Fruit fly (Drosophila melanogaster): ENCODE results near the gene CG8010.

The CG8010 gene

DNA sequence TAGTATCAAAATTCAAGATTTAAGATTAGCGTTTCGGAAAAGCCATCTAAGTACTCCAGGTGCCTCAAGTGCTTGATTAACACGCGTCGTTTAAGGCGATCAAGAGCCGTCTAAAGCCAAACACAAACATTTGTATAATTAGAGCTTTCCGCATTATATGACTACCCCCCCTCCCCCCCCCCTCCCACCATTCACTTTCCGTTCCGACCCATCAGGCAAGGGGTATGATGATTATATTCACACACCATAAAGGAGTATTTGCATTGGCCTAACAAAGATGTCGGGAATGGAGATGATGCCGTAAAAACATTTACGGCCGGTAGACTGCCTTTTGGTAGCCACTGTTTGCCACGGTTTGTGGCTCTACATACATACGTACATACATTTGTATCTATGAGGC lies 37.8 kb upstream of the CG8010 start:
- TF ChIP-seq fkh (GFP tag; optimal IDR thresholded peaks at IDR 0.05) (peak; percentile 82), CG3919 (GFP tag; optimal IDR thresholded peaks at IDR 0.05) (no peak)

DNA sequence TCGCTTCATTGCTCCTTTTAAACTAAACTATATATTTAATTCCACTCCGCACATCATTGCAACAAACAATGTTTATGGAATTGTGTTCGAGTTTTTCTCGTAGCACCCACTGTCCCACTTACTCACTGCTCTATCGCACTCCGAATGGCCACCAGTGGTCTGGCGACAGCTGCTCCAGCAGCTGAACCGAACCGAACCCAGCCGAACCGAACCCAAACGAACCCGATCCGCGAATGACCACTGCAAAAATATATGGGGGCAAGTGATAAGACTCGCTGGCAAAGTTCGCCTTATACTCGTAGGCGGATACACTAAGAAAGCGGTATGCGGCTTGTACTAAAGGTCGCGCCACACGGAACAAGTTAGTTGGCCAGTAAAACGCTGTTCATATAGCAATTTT lies 36.5 kb upstream of the CG8010 start:
- TF ChIP-seq svp (GFP tag) (peak; percentile 86), CG11762 (GFP tag; optimal IDR thresholded peaks at IDR 0.05; ENCODE audit: insufficient read depth) (no peak), Eip78C (GFP tag) (peak; percentile 26)

DNA sequence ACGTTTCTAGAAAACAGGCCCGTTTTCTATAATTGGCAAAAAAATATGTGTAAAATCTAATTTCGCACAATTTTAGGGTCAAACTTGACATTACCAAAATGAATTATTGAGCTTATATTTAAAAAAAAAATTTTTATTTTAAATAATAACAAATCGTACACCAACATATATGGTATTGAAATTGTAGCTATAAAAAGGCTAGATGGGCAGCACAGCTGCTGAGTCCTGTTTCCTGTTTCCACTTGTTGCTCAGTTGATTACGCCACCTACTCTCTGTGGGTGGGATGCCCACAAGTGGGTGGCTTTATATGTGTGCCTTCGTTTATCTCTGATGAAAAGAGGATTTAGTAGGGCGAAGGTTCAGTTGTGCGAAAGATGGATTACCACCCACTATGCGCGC lies 30.7 kb upstream of the CG8010 start:
- TF ChIP-seq fkh (GFP tag; optimal IDR thresholded peaks at IDR 0.05) = no peak
- TF ChIP-seq CG4318 (GFP tag; optimal IDR thresholded peaks at IDR 0.05) = no peak
- no peak for TF ChIP-seq Sox14 (GFP tag; optimal IDR thresholded peaks at IDR 0.05)
- TF ChIP-seq Lpt (GFP tag; optimal IDR thresholded peaks at IDR 0.05) = no peak
- no peak for TF ChIP-seq CG6276 (GFP tag; optimal IDR thresholded peaks at IDR 0.05)
- no peak for TF ChIP-seq CG32006 (GFP tag; optimal IDR thresholded peaks at IDR 0.05)
- TF ChIP-seq Hr38 (GFP tag; optimal IDR thresholded peaks at IDR 0.05) = no peak
- no peak for TF ChIP-seq dac (GFP tag; optimal IDR thresholded peaks at IDR 0.05)
- no peak for TF ChIP-seq pdm3 (GFP tag; optimal IDR thresholded peaks at IDR 0.05)
- TF ChIP-seq CG11902 (GFP tag; optimal IDR thresholded peaks at IDR 0.05) = no peak
- no peak for TF ChIP-seq salr (GFP tag; optimal IDR thresholded peaks at IDR 0.05)
- no peak for TF ChIP-seq CG8632 (GFP tag; optimal IDR thresholded peaks at IDR 0.05)
- no peak for TF ChIP-seq ss (GFP tag; optimal IDR thresholded peaks at IDR 0.05)
- no peak for TF ChIP-seq CG10631 (GFP tag; optimal IDR thresholded peaks at IDR 0.05)
- no peak for TF ChIP-seq CG1621 (tag; optimal IDR thresholded peaks at IDR 0.05)
- TF ChIP-seq spab (GFP tag; optimal IDR thresholded peaks at IDR 0.05) = no peak

DNA sequence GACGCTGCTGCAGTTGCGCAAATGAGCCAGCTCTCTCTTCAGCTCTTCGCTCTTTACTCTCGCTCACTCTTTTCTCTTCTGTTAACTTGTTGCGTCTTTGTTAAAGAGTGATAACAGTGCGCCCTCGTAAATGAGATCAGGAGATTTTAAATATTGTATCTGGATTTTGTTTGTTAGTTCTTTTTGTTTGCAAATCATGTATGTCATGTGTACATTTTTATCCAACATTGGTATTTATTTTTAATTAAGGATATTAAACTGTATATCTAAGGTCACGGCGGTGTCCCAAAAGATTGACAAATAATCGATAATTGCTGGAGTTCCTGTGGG lies 30.1 kb upstream of the CG8010 start:
- peak; percentile 57 for TF ChIP-seq acj6 (GFP tag; optimal IDR thresholded peaks at IDR 0.05)
- no peak for TF ChIP-seq Blimp-1 (GFP tag; optimal IDR thresholded peaks at IDR 0.05)
- TF ChIP-seq CG8632 (GFP tag; optimal IDR thresholded peaks at IDR 0.05) = peak; percentile 63
- TF ChIP-seq CG3919 (GFP tag; optimal IDR thresholded peaks at IDR 0.05) = peak; percentile 46
- peak; percentile 37 for TF ChIP-seq CG6792 (GFP tag; optimal IDR thresholded peaks at IDR 0.05)
- peak; percentile 29 for TF ChIP-seq Ets21C (GFP tag; optimal IDR thresholded peaks at IDR 0.05)
- peak; percentile 11 for TF ChIP-seq spab (GFP tag; optimal IDR thresholded peaks at IDR 0.05)
- TF ChIP-seq CG1621 (tag; optimal IDR thresholded peaks at IDR 0.05) = peak; percentile 27
- peak; percentile 39 for TF ChIP-seq Eip93F (GFP tag; optimal IDR thresholded peaks at IDR 0.05)
- no peak for TF ChIP-seq net (GFP tag; optimal IDR thresholded peaks at IDR 0.05)
- TF ChIP-seq eg (GFP tag; IDR thresholded peaks at IDR 0.05) = peak; percentile 80
- peak; percentile 17 for TF ChIP-seq CG6276 (GFP tag; optimal IDR thresholded peaks at IDR 0.05)
- no peak for TF ChIP-seq CG9139 (GFP tag; optimal IDR thresholded peaks at IDR 0.05)
- TF ChIP-seq CG34406 (GFP tag; optimal IDR thresholded peaks at IDR 0.05) = peak; percentile 31
- TF ChIP-seq CG10669 (GFP tag; optimal IDR thresholded peaks at IDR 0.05) = peak; percentile 52
- TF ChIP-seq vri (GFP tag; optimal IDR thresholded peaks at IDR 0.05) = no peak
- TF ChIP-seq ss (GFP tag; optimal IDR thresholded peaks at IDR 0.05) = peak in 1 of 2 experiments; percentile 37
- TF ChIP-seq CG6808 (GFP tag; optimal IDR thresholded peaks at IDR 0.05) = peak; percentile 25
- peak; percentile 74 for TF ChIP-seq svp (GFP tag)
- TF ChIP-seq CG15336 (GFP tag; IDR thresholded peaks at IDR 0.05) = peak; percentile 71
- TF ChIP-seq CG11902 (GFP tag; optimal IDR thresholded peaks at IDR 0.05) = peak; percentile 27
- TF ChIP-seq CG6854 (GFP tag; optimal IDR thresholded peaks at IDR 0.05) = no peak
- TF ChIP-seq Hr38 (GFP tag; optimal IDR thresholded peaks at IDR 0.05) = no peak
- no peak for TF ChIP-seq fd85E (GFP tag; optimal IDR thresholded peaks at IDR 0.05)
- TF ChIP-seq fd59A (GFP tag; optimal IDR thresholded peaks at IDR 0.05) = peak; percentile 43
- TF ChIP-seq esn (GFP tag; optimal IDR thresholded peaks at IDR 0.05) = peak; percentile 52
- TF ChIP-seq OdsH (GFP tag; optimal IDR thresholded peaks at IDR 0.05) = peak; percentile 39
- peak; percentile 50 for TF ChIP-seq CG10631 (GFP tag; optimal IDR thresholded peaks at IDR 0.05)
- no peak for TF ChIP-seq Lpt (GFP tag; optimal IDR thresholded peaks at IDR 0.05)
- peak; percentile 39 for TF ChIP-seq CG11762 (GFP tag; optimal IDR thresholded peaks at IDR 0.05; ENCODE audit: insufficient read depth)
- peak; percentile 29 for TF ChIP-seq Sox15 (GFP tag; optimal IDR thresholded peaks at IDR 0.05)
- TF ChIP-seq CG3032 (tag; optimal IDR thresholded peaks at IDR 0.05) = peak; percentile 43
- TF ChIP-seq Hr39 (GFP tag; optimal IDR thresholded peaks at IDR 0.05) = peak; percentile 57
- peak; percentile 51 for TF ChIP-seq Smox (GFP tag; optimal IDR thresholded peaks at IDR 0.05)
- no peak for TF ChIP-seq fkh (GFP tag; optimal IDR thresholded peaks at IDR 0.05)
- peak; percentile 73 for TF ChIP-seq Met (GFP tag; optimal IDR thresholded peaks at IDR 0.05)
- peak; percentile 63 for TF ChIP-seq dsx (GFP tag; optimal IDR thresholded peaks at IDR 0.05; ENCODE audit: poor library complexity, severe bottlenecking)

Data from whole organism, prepupa.